Fruit fly (Drosophila melanogaster): ENCODE measurements around the gene mbo.

mbo gene

dm6 chr3R:12630369-12630768 is 48.5 kb downstream of the mbo start, which contains the start of gene Not10 (continued):
- TF ChIP-seq CG8290 (GFP tag; optimal IDR thresholded peaks at IDR 0.05) (no peak), CG8290 (tag; optimal IDR thresholded peaks at IDR 0.05) (no peak), HLHmδ (GFP tag; optimal IDR thresholded peaks at IDR 0.05) (no peak), CG34422 (GFP tag; IDR thresholded peaks at IDR 0.05) (no peak), bab2 (GFP tag; optimal IDR thresholded peaks at IDR 0.05) (no peak), ci (GFP tag; IDR thresholded peaks at IDR 0.05) (no peak), Vsx1 (GFP tag; optimal IDR thresholded peaks at IDR 0.05) (no peak), Sox100B (GFP tag; optimal IDR thresholded peaks at IDR 0.05) (no peak), sisA (GFP tag; IDR thresholded peaks at IDR 0.05) (no peak), CG2120 (GFP tag; optimal IDR thresholded peaks at IDR 0.05) (peak; percentile 25), TFAM (GFP tag; optimal IDR thresholded peaks at IDR 0.05) (no peak), gfzf (GFP tag; optimal IDR thresholded peaks at IDR 0.05) (no peak), CTCF (GFP tag; optimal IDR thresholded peaks at IDR 0.05) (peak; percentile 85), bsh (GFP tag; optimal IDR thresholded peaks at IDR 0.05) (peak in 1 of 2 experiments; percentile 29), klu (GFP tag; IDR thresholded peaks at IDR 0.05) (no peak; the same call in 1 of the 2 replicates), usp (GFP tag; optimal IDR thresholded peaks at IDR 0.05) (no peak), CG12942 (GFP tag; optimal IDR thresholded peaks at IDR 0.05) (peak; percentile 17), CG9797 (GFP tag; optimal IDR thresholded peaks at IDR 0.05) (peak; percentile 20), CG15601 (tag; optimal IDR thresholded peaks at IDR 0.05) (peak; percentile 65), Dbx (GFP tag; IDR thresholded peaks at IDR 0.05) (peak; percentile 40; the same call in 1 of the 3 replicates), MESR4 (GFP tag; optimal IDR thresholded peaks at IDR 0.05) (no peak), vnd (GFP tag; IDR thresholded peaks at IDR 0.05; ENCODE audit: partially characterized antibody) (peak; percentile 63; the same call in 2 of the 3 replicates), exex (tag; optimal IDR thresholded peaks at IDR 0.05) (no peak), CG3281 (GFP tag; optimal IDR thresholded peaks at IDR 0.05) (no peak), CG9609 (GFP tag; optimal IDR thresholded peaks at IDR 0.05) (no peak), Doc3 (GFP tag; IDR thresholded peaks at IDR 0.05; ENCODE audit: partially characterized antibody) (peak; percentile 66; the same call in 2 of the 3 replicates), CG17385 (GFP tag; optimal IDR thresholded peaks at IDR 0.05) (no peak), Jarid2 (GFP tag; optimal IDR thresholded peaks at IDR 0.05) (no peak), tap (tag; optimal IDR thresholded peaks at IDR 0.05) (no peak), zfh2 (GFP tag; optimal IDR thresholded peaks at IDR 0.05) (peak; percentile 18), CG31224 (GFP tag; IDR thresholded peaks at IDR 0.05) (no peak), CG32772 (GFP tag; IDR thresholded peaks at IDR 0.05) (no peak), CHES-1-like (GFP tag; optimal IDR thresholded peaks at IDR 0.05) (no peak), az2 (GFP tag; optimal IDR thresholded peaks at IDR 0.05) (peak; percentile 49), her (GFP tag; optimal IDR thresholded peaks at IDR 0.05) (no peak), tll (GFP tag; optimal IDR thresholded peaks at IDR 0.05) (no peak), NfI (GFP tag; optimal IDR thresholded peaks at IDR 0.05) (peak; percentile 48), gro (GFP tag; optimal IDR thresholded peaks at IDR 0.05) (no peak), CrebB (tag; optimal IDR thresholded peaks at IDR 0.05) (no peak), cas (GFP tag; IDR thresholded peaks at IDR 0.05) (no peak), CG1647 (GFP tag; optimal IDR thresholded peaks at IDR 0.05) (no peak), crp (GFP tag; optimal IDR thresholded peaks at IDR 0.05) (peak in 1 of 2 experiments; percentile 8), PHDP (tag; optimal IDR thresholded peaks at IDR 0.05) (no peak), CG6689 (GFP tag; IDR thresholded peaks at IDR 0.05) (peak; percentile 43), gsb (GFP tag; IDR thresholded peaks at IDR 0.05) (no peak), CG7357 (GFP tag; IDR thresholded peaks at IDR 0.05) (no peak), Atf-2 (GFP tag; optimal IDR thresholded peaks at IDR 0.05) (no peak), CG11696 (GFP tag; IDR thresholded peaks at IDR 0.05) (no peak), oc (tag; optimal IDR thresholded peaks at IDR 0.05) (no peak), pan (optimal IDR thresholded peaks at IDR 0.05) (no peak), pan (GFP tag; optimal IDR thresholded peaks at IDR 0.05 in 1 of 2, IDR thresholded peaks at IDR 0.05 in 1 of 2) (no peak), Six4 (GFP tag; optimal IDR thresholded peaks at IDR 0.05) (no peak), twi (tag; optimal IDR thresholded peaks at IDR 0.05) (peak; percentile 14)
